Fruit fly (Drosophila melanogaster): ENCODE data around the gene CG12659.
A peak's percentile ranks its signal among the peaks of the same experiment; 100 is the strongest.

CG12659 gene

DNA sequence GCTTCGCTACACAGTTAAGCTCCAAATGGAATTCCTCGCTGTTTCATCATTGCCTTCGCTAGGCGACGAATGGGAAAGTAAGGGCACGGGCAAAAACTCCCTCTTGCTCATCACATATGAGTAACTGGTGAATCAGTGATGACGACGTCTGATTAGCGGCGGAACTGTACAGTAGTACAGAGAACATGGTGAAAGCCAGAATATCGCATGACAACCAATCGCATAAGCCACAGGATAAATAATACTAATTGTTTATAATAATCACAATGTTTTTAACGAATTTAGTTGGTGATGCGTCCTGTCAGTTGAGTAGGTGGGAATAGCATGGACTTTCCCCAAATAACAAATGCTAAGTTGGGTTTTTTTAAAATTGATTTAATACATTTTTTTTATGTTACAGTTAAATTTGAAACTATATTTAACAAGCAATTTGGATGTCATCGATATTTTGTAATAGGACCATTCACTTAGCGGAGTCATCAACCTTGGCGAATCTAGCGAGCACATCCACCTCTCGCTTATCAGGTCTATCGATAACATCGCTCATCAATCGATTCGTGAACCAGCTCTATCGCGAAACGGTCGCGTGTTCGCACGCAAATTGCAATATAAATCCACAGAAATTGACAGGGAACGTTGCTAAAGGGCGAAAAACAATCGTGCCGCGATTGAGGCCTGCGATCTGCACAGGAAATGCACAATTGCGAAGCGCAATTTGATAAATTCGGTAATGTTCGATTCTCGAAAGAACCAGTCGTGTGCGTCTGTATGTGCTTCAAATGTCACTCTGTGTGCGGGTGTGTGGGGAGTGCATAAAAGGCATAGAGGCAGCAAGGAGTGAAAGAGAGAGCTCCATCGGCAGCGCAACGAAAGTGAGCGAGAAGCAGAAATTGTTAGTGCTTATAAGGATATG lies 31.2 kb downstream of the CG12659 start, which contains the start of the genes CG12112 and Trf4-1:
CG12112 (minus strand) TSS at position 106 of the 913 bp plus-strand sequence.
Trf4-1 (plus strand) TSS at position 236 of the 913 bp plus-strand sequence.
- peak; percentile 55 for TF ChIP-seq CG17801 (GFP tag; optimal IDR thresholded peaks at IDR 0.05; ENCODE audit: partially characterized antibody)

DNA sequence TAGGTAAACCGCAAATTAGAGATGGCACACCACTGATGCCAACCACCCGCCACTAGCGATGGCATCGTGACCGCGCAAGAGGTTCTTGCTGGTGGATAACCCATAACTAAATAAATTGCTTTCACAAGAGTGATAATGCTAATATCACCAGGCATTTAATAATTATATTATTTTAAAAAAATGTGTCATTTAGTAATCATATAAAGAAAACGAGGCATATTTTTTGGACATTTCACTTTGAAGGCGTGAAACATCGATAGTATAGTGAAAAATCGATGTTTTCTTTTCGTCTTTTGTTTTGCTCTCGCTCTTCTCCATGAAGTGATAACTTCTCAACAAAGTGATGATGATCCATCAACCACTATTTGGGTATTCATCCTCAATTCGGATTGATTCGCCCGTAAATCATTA lies 32.8 kb downstream of the CG12659 start, which contains the start of gene IntS4:
IntS4 (minus strand) TSS at position 20 of the 411 bp plus-strand sequence.
- peak; percentile 88 for TF ChIP-seq CG17801 (GFP tag; optimal IDR thresholded peaks at IDR 0.05; ENCODE audit: partially characterized antibody)

DNA sequence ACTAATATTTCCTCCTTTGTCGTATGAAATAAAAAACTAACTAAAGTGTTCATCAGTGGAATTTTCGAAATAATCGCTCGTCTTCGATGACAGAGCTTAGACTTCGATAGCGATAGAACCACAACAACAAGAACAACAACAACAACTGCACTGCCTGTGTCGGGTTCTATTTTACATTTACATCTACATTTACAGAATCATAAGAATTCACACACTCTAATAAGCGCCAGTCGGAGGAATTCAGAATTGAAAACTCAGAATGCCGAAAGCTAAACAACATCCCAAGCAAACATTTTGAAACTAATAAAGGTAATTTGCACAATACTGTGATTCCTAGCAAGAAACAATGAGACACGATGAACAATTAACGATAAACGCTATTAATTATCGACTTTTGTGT lies 37.2 kb downstream of the CG12659 start:
- TF ChIP-seq CG17801 (GFP tag; optimal IDR thresholded peaks at IDR 0.05; ENCODE audit: partially characterized antibody) = no peak

DNA sequence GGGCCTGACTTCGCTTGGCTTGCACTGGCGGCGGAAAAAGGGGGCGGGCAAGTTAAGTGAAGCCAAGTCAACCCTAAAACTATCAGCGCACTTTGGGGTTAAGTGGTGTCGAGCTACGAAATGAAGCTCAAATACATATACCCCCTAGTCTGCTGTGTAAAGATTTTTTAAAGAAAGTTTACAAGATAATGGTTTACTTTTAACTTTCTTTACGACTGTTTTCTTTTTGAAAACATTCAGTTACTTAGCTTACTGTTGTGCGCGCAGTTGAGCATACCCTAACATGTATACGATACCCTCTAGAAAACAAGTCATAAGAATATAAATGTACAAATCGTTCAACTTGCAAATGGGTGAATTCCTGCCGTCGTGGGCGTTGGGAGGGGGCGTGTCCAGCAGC lies 48.8 kb downstream of the CG12659 start:
- no peak for TF ChIP-seq CG17801 (GFP tag; optimal IDR thresholded peaks at IDR 0.05; ENCODE audit: partially characterized antibody)

DNA sequence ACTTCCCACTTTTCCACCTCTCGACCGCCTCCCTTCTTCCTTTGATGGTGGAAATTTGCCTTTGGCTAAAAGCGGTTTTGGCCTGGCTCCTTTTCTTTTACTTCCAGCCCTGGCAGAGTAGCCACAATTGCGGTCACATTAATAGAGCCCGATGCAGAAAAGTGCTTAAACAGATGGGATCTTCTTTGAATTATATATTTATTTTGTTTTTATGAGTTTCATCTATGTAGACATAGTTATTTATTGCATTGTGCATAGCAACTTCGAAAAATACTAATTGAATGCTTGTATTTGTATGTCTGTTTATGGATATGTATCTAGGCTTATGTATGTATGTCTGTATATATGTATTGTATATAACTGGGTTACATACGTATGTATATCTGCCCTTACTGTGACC lies 49.5 kb downstream of the CG12659 start:
- TF ChIP-seq CG17801 (GFP tag; optimal IDR thresholded peaks at IDR 0.05; ENCODE audit: partially characterized antibody) = no peak
